Worm (Caenorhabditis elegans) whole organism, early embryonic: ENCODE results near the gene srxa-6.

ENCODE experiments used
- B0310.2 ChIP-seq: sonication (generic microtip); optimal IDR thresholded peaks from 2 replicates; lab custom pipeline; 2016; ENCODE audit warnings: mild to moderate bottlenecking, missing genetic modification characterization, missing compliant biosample characterization
- F13C5.2 ChIP-seq: sonication (generic microtip); optimal IDR thresholded peaks from 2 replicates; lab custom pipeline; 2017; ENCODE audit warnings: mild to moderate bottlenecking, missing genetic modification characterization, inconsistent platforms, missing compliant biosample characterization
- aly-1 ChIP-seq: sonication (generic microtip); optimal IDR thresholded peaks from 2 replicates; lab custom pipeline; 2016; ENCODE audit warnings: missing genetic modification characterization, missing compliant biosample characterization
- ama-1 ChIP-seq: fragments of 150-350 bp; optimal IDR thresholded peaks from 2 replicates; lab custom pipeline; 2014
- ceh-13 ChIP-seq: fragments of 200-800 bp; sonication (Bioruptor generic); optimal IDR thresholded peaks from 2 replicates; lab custom pipeline; 2018; ENCODE audit warnings: mild to moderate bottlenecking, missing genetic modification characterization, missing compliant biosample characterization
- ceh-36 ChIP-seq: sonication (generic microtip); optimal IDR thresholded peaks from 2 replicates; lab custom pipeline; 2016; ENCODE audit warnings: missing genetic modification characterization, inconsistent platforms, missing compliant biosample characterization
- ets-7 ChIP-seq: sonication (generic microtip); optimal IDR thresholded peaks from 2 replicates; lab custom pipeline; 2016; ENCODE audit warnings: missing genotype, missing genetic modification characterization, missing compliant biosample characterization
- flt-1 ChIP-seq: fragments of 200-800 bp; sonication (Bioruptor generic); IDR thresholded peaks from 2 replicates; pipeline ENCODE4 v1.3.6; 2022; ENCODE audit warnings: missing genetic modification characterization, missing compliant biosample characterization
- hmbx-1 ChIP-seq: sonication (generic microtip); optimal IDR thresholded peaks from 2 replicates; lab custom pipeline; 2016; ENCODE audit warnings: mild to moderate bottlenecking, missing genetic modification characterization, missing compliant biosample characterization
- hmg-4 ChIP-seq: fragments of 200-800 bp; sonication (Bioruptor generic); optimal IDR thresholded peaks from 2 replicates; lab custom pipeline; 2018; ENCODE audit warnings: mild to moderate bottlenecking, missing genetic modification characterization, missing compliant biosample characterization
- hnd-1 ChIP-seq: sonication (generic microtip); optimal IDR thresholded peaks from 2 replicates; lab custom pipeline; 2016; ENCODE audit warnings: missing genetic modification characterization, missing compliant biosample characterization
- pes-1 ChIP-seq: fragments of 200-800 bp; sonication (Bioruptor generic); IDR thresholded peaks from 2 replicates; pipeline ENCODE4 v1.3.6; 2022; ENCODE audit warnings: missing genetic modification reagents, missing genetic modification characterization, missing compliant biosample characterization
- scrt-1 ChIP-seq: fragments of 200-800 bp; sonication (Bioruptor generic); IDR thresholded peaks from 2 replicates; pipeline ENCODE4 v1.3.6; 2022; ENCODE audit warnings: missing genetic modification characterization, missing compliant biosample characterization
- sea-1 ChIP-seq: fragments of 200-800 bp; sonication (Bioruptor generic); conservative IDR thresholded peaks from 2 replicates; pipeline ENCODE4 v1.3.6; 2022; ENCODE audit warnings: missing genetic modification characterization, missing compliant biosample characterization
- tbx-11 ChIP-seq: fragments of 200-800 bp; sonication (Bioruptor generic); IDR thresholded peaks from 2 replicates; pipeline ENCODE4 v1.3.6; 2022; ENCODE audit warnings: missing genetic modification characterization, missing compliant biosample characterization
- tbx-37 ChIP-seq: fragments of 200-800 bp; sonication (Bioruptor generic); conservative IDR thresholded peaks from 2 replicates; pipeline ENCODE4 v1.3.6; 2022; ENCODE audit warnings: missing genetic modification reagents, missing genetic modification characterization, missing compliant biosample characterization
- tra-4 ChIP-seq: sonication (generic microtip); optimal IDR thresholded peaks from 2 replicates; lab custom pipeline; 2017; ENCODE audit warnings: missing genetic modification characterization, missing compliant biosample characterization

srxa-6 gene

ce11 chrV:20712318-20712993 is 22.3 kb upstream of the srxa-6 start:
- no peak for TF ChIP-seq ceh-13
- no peak for TF ChIP-seq tbx-11 (GFP tag; lab: Robert Waterston, UW)
- TF ChIP-seq flt-1 (GFP tag; lab: Robert Waterston, UW): no peak
- TF ChIP-seq ets-7 (tag; lab: Kevin White, UChicago): no peak
- no peak for TF ChIP-seq sea-1
- TF ChIP-seq aly-1 (tag; lab: Kevin White, UChicago): no peak
- no peak for TF ChIP-seq ama-1 (lab: Kevin White, UChicago)
- TF ChIP-seq scrt-1 (GFP tag; lab: Robert Waterston, UW): no peak
- no peak for TF ChIP-seq F13C5.2 (tag; lab: Kevin White, UChicago)
- no peak for TF ChIP-seq tra-4
- no peak for TF ChIP-seq B0310.2
- no peak for TF ChIP-seq tbx-37 (GFP tag; lab: Robert Waterston, UW)
- no peak for TF ChIP-seq hmbx-1
- TF ChIP-seq hmg-4 (GFP tag; lab: Kevin White, UChicago): no peak
- TF ChIP-seq pes-1: no peak
- no peak for TF ChIP-seq hnd-1 (tag; lab: Kevin White, UChicago)
- TF ChIP-seq ceh-36: no peak

- TF ChIP-seq ceh-36 (no peak), ceh-13 (no peak), flt-1 (GFP tag; lab: Robert Waterston, UW) (no peak), tbx-11 (GFP tag; lab: Robert Waterston, UW) (no peak), B0310.2 (no peak), ets-7 (tag; lab: Kevin White, UChicago) (no peak), hnd-1 (tag; lab: Kevin White, UChicago) (no peak), hmbx-1 (no peak), sea-1 (no peak), tra-4 (no peak), hmg-4 (GFP tag; lab: Kevin White, UChicago) (no peak), tbx-37 (GFP tag; lab: Robert Waterston, UW) (no peak), pes-1 (no peak), aly-1 (tag; lab: Kevin White, UChicago) (no peak), ama-1 (lab: Kevin White, UChicago) (no peak), F13C5.2 (tag; lab: Kevin White, UChicago) (no peak), scrt-1 (GFP tag; lab: Robert Waterston, UW) (no peak)
Measured at ce11 chrV:20712994-20713326, 21.8 kb upstream of the srxa-6 start.

DNA sequence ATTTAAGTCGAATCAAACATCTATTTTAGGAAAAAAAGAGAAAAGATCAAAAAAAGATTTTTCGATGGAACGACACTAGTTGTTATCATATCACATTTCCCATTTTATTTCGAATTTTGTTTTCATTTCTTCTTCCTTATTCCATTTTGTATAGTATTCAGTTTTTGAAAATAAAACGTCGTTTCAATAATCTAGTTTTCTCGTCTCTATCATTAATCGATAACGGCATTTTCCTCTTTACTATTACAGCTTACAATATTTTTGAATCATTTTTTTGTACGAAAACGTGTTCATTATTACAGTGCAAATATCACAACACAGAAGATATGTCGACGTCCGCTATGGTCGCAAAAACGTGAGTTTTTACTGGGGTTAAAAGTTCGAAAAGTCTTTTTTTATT is 21.1 kb upstream of the srxa-6 start, which contains the start of gene Y44A6C.1:
Gene Y44A6C.1, plus strand, starts transcription at position 301 of the 400 bp plus-strand sequence.
- TF ChIP-seq ceh-13 (no peak), hnd-1 (tag; lab: Kevin White, UChicago) (no peak), tbx-11 (GFP tag; lab: Robert Waterston, UW) (no peak), flt-1 (GFP tag; lab: Robert Waterston, UW) (no peak), aly-1 (tag; lab: Kevin White, UChicago) (no peak), ets-7 (tag; lab: Kevin White, UChicago) (no peak), hmg-4 (GFP tag; lab: Kevin White, UChicago) (no peak), pes-1 (no peak), tbx-37 (GFP tag; lab: Robert Waterston, UW) (no peak), ama-1 (lab: Kevin White, UChicago) (no peak), scrt-1 (GFP tag; lab: Robert Waterston, UW) (no peak), ceh-36 (no peak), hmbx-1 (no peak), F13C5.2 (tag; lab: Kevin White, UChicago) (no peak)

DNA sequence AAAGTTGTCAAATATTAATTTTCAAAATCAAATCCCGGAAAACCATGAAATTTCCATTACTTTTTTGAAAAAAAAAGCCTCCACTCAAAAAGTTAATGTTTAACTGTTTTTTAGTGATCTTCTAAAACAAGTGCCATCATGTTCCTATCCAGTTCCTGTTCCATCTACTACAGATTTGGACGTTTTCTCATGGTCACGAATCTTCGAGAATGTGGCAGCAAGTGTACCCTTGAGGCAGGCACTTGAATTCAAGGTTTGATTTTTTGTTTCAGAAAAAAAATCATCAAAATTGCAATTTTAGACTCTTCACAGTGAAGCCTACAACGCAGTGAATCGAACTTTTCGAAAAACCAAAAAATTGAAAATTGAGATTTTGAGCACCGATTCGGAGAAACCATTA is 20.3 kb upstream of the srxa-6 start:
- no peak for TF ChIP-seq ceh-13
- TF ChIP-seq hmg-4 (GFP tag; lab: Kevin White, UChicago): no peak
- no peak for TF ChIP-seq tra-4
- no peak for TF ChIP-seq tbx-37 (GFP tag; lab: Robert Waterston, UW)
- no peak for TF ChIP-seq B0310.2
- no peak for TF ChIP-seq flt-1 (GFP tag; lab: Robert Waterston, UW)
- TF ChIP-seq ets-7 (tag; lab: Kevin White, UChicago): no peak
- TF ChIP-seq hmbx-1: no peak
- TF ChIP-seq F13C5.2 (tag; lab: Kevin White, UChicago): no peak
- no peak for TF ChIP-seq hnd-1 (tag; lab: Kevin White, UChicago)
- no peak for TF ChIP-seq sea-1
- TF ChIP-seq ceh-36: no peak
- no peak for TF ChIP-seq ama-1 (lab: Kevin White, UChicago)

DNA sequence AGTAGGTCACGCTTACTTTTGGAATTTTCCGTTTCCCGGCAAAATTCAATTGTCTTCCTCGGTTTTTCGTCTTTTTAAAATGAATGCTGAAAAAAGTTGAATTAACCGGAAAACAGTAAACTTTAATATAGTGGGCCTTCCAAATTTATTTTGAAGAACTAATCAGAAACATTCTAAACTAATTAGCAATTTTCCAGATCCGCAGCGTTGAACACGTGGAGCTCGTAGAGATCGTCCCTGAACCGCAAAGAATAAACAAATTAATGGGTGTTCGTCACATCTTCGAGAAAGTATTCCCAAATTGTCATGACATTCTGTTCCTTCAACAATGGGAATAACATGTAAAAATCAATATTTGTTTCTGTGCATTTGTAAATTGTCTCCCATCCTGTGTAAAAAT is 18.5 kb upstream of the srxa-6 start:
- TF ChIP-seq pes-1 (no peak), tra-4 (no peak), flt-1 (GFP tag; lab: Robert Waterston, UW) (no peak), ama-1 (lab: Kevin White, UChicago) (no peak), tbx-11 (GFP tag; lab: Robert Waterston, UW) (no peak), hnd-1 (tag; lab: Kevin White, UChicago) (no peak), hmbx-1 (no peak), scrt-1 (GFP tag; lab: Robert Waterston, UW) (no peak)

- TF ChIP-seq ceh-13 (no peak), sea-1 (no peak), flt-1 (GFP tag; lab: Robert Waterston, UW) (no peak), hnd-1 (tag; lab: Kevin White, UChicago) (no peak), F13C5.2 (tag; lab: Kevin White, UChicago) (no peak), pes-1 (no peak), ceh-36 (no peak), tbx-37 (GFP tag; lab: Robert Waterston, UW) (no peak), scrt-1 (GFP tag; lab: Robert Waterston, UW) (no peak), hmg-4 (GFP tag; lab: Kevin White, UChicago) (no peak), aly-1 (tag; lab: Kevin White, UChicago) (no peak), ets-7 (tag; lab: Kevin White, UChicago) (no peak), tra-4 (no peak), ama-1 (lab: Kevin White, UChicago) (no peak), tbx-11 (GFP tag; lab: Robert Waterston, UW) (no peak), hmbx-1 (no peak), B0310.2 (no peak)
Measured at ce11 chrV:20716830-20717441, 17.8 kb upstream of the srxa-6 start.

ce11 chrV:20721934-20722333 is 12.8 kb upstream of the srxa-6 start, which contains the start of gene Y44A6C.2:
Gene Y44A6C.2, plus strand, starts transcription at chrV:20722234.
- TF ChIP-seq tra-4: no peak
